Fruit fly (Drosophila melanogaster) whole organism, embryonic: ENCODE results near the gene Cog2.
A peak's percentile ranks its signal among the peaks of the same experiment; 100 is the strongest.

Experiments used
- Aef1 ChIP-seq: fragments of 200-800 bp; sonication (Bioruptor generic); IDR thresholded peaks from 3 replicates; pipeline ENCODE4 v1.3.6; 2022; ENCODE audit warnings: missing biosample characterization, missing genetic modification characterization
- Atf6 ChIP-seq: fragments of 200-800 bp; sonication (Bioruptor generic); IDR thresholded peaks from 2 replicates; pipeline ENCODE4 v1.3.6; 2022; ENCODE audit warnings: missing biosample characterization, missing genetic modification characterization
- CG12744 ChIP-seq: fragments of 200-800 bp; sonication (Bioruptor generic); optimal IDR thresholded peaks from 2 replicates; lab custom pipeline; 2016; ENCODE audit warnings: missing biosample characterization, missing genetic modification characterization
- CG15696 ChIP-seq: fragments of 200-800 bp; sonication (Bioruptor generic); optimal IDR thresholded peaks from 2 replicates; lab custom pipeline; 2019; ENCODE audit warnings: missing biosample characterization, mild to moderate bottlenecking, missing genetic modification characterization, moderate library complexity
- CG1792 ChIP-seq: fragments of 200-800 bp; sonication (Bioruptor generic); optimal IDR thresholded peaks from 2 replicates; lab custom pipeline; 2016; ENCODE audit warnings: missing biosample characterization, missing genetic modification characterization
- CG18764 ChIP-seq: fragments of 200-800 bp; sonication (Bioruptor generic); optimal IDR thresholded peaks from 3 replicates; lab custom pipeline; 2016; ENCODE audit warnings: missing biosample characterization, missing genetic modification characterization
- CG2889 ChIP-seq: fragments of 200-800 bp; sonication (Bioruptor generic); IDR thresholded peaks from 3 replicates; pipeline ENCODE4 v1.3.6; 2022; ENCODE audit warnings: missing biosample characterization, missing genetic modification characterization
- CG32772 ChIP-seq: fragments of 200-800 bp; sonication (Bioruptor generic); IDR thresholded peaks from 2 replicates; pipeline ENCODE4 v1.3.6; 2022; ENCODE audit warnings: missing biosample characterization, missing genetic modification characterization
- CG4424 ChIP-seq: fragments of 200-800 bp; sonication (Bioruptor generic); optimal IDR thresholded peaks from 3 replicates; lab custom pipeline; 2016; ENCODE audit warnings: missing biosample characterization, missing genetic modification characterization
- CG6854 ChIP-seq: fragments of 200-800 bp; sonication (Bioruptor generic); optimal IDR thresholded peaks from 3 replicates; lab custom pipeline; 2017; ENCODE audit warnings: missing biosample characterization, mild to moderate bottlenecking, missing genetic modification characterization
- CG7745 ChIP-seq: fragments of 200-800 bp; sonication (Bioruptor generic); optimal IDR thresholded peaks from 2 replicates; lab custom pipeline; 2018; ENCODE audit warnings: missing biosample characterization, mild to moderate bottlenecking, missing genetic modification characterization, moderate library complexity
- CG8290 ChIP-seq, 3 experiments: fragments of 200-800 bp; sonication (Bioruptor generic); optimal IDR thresholded peaks; 2 replicates each; lab custom pipeline; 2016 to 2019; ENCODE audit warnings: missing biosample characterization in 3 of 3, missing genetic modification characterization in 3 of 3, mild to moderate bottlenecking in 2 of 3, moderate library complexity in 1 of 3
- CG8478 ChIP-seq: fragments of >200 bp; optimal IDR thresholded peaks from 2 replicates; lab custom pipeline; 2018
- CG8944 ChIP-seq: fragments of 200-800 bp; sonication (Bioruptor generic); optimal IDR thresholded peaks from 3 replicates; lab custom pipeline; 2016; ENCODE audit warnings: missing biosample characterization, missing genetic modification characterization
- CG9609 ChIP-seq: fragments of 200-800 bp; sonication (Bioruptor generic); optimal IDR thresholded peaks from 3 replicates; lab custom pipeline; 2016; ENCODE audit warnings: missing biosample characterization, missing genetic modification characterization
- CoRest ChIP-seq: fragments of 200-800 bp; sonication (Bioruptor generic); optimal IDR thresholded peaks from 3 replicates; lab custom pipeline; 2018; ENCODE audit warnings: missing biosample characterization, mild to moderate bottlenecking, missing genetic modification characterization, moderate library complexity
- Dfd ChIP-seq, 2 experiments: fragments of >200 bp; optimal IDR thresholded peaks; 2 replicates each; lab custom pipeline; 2017; ENCODE audit warnings: missing biosample characterization in 2 of 2, missing genetic modification characterization in 2 of 2
- Doc2 ChIP-seq: fragments of 200-800 bp; sonication (Bioruptor generic); IDR thresholded peaks from 2 replicates; pipeline ENCODE4 v1.3.6; 2022; ENCODE audit warnings: missing biosample characterization, missing genetic modification characterization
- Dref ChIP-seq: fragments of 200-800 bp; sonication (Bioruptor generic); IDR thresholded peaks from 2 replicates; pipeline ENCODE4 v1.3.6; 2022; ENCODE audit warnings: missing biosample characterization, missing genetic modification characterization
- H15 ChIP-seq: fragments of 200-800 bp; sonication (Bioruptor generic); IDR thresholded peaks from 3 replicates; pipeline ENCODE4 v1.3.6; 2022; ENCODE audit warnings: missing biosample characterization, missing genetic modification characterization
- Kr ChIP-seq: fragments of 200-800 bp; sonication (Bioruptor generic); optimal IDR thresholded peaks from 2 replicates; lab custom pipeline; 2017; ENCODE audit warnings: missing biosample characterization, mild to moderate bottlenecking, missing genetic modification characterization
- MBD-R2 ChIP-seq: fragments of 200-800 bp; sonication (Bioruptor generic); IDR thresholded peaks from 2 replicates; pipeline ENCODE4 v1.3.6; 2022; ENCODE audit warnings: missing biosample characterization, missing genetic modification characterization
- Nf-YA ChIP-seq: fragments of 200-800 bp; sonication (Bioruptor generic); IDR thresholded peaks from 2 replicates; pipeline ENCODE4 v1.3.6; 2022; ENCODE audit warnings: missing biosample characterization, missing genetic modification characterization
- Rx ChIP-seq: fragments of 200-800 bp; sonication (Bioruptor generic); IDR thresholded peaks from 2 replicates; pipeline ENCODE4 v1.3.6; 2022; ENCODE audit warnings: missing biosample characterization, missing genetic modification characterization
- Sry-β ChIP-seq: fragments of 200-800 bp; sonication (Bioruptor generic); optimal IDR thresholded peaks from 2 replicates; lab custom pipeline; 2018; ENCODE audit warnings: missing biosample characterization, mild to moderate bottlenecking, missing genetic modification characterization, moderate library complexity
- Taf1 ChIP-seq: fragments of 200-800 bp; sonication (Bioruptor generic); IDR thresholded peaks from 2 replicates; pipeline ENCODE4 v1.3.6; 2022; ENCODE audit warnings: missing biosample characterization, missing genetic modification characterization
- YL-1 ChIP-seq: fragments of 200-800 bp; sonication (Bioruptor generic); optimal IDR thresholded peaks from 3 replicates; lab custom pipeline; 2017; ENCODE audit warnings: missing biosample characterization, mild to moderate bottlenecking, missing genetic modification characterization
- al ChIP-seq: fragments of 200-800 bp; sonication (Bioruptor generic); IDR thresholded peaks from 2 replicates; pipeline ENCODE4 v1.3.6; 2022; ENCODE audit warnings: missing biosample characterization, missing genetic modification characterization
- bigmax ChIP-seq: fragments of 200-800 bp; sonication (Bioruptor generic); optimal IDR thresholded peaks from 2 replicates; lab custom pipeline; 2018; ENCODE audit warnings: missing biosample characterization, mild to moderate bottlenecking, missing genetic modification characterization
- chn ChIP-seq: fragments of 200-800 bp; sonication (Bioruptor generic); optimal IDR thresholded peaks from 2 replicates; lab custom pipeline; 2016; ENCODE audit warnings: missing biosample characterization, missing genetic modification characterization
- disco-r ChIP-seq: fragments of 200-800 bp; sonication (Bioruptor generic); optimal IDR thresholded peaks from 2 replicates; lab custom pipeline; 2016; ENCODE audit warnings: missing biosample characterization, missing genetic modification characterization
- emc ChIP-seq: fragments of 200-800 bp; sonication (Bioruptor generic); optimal IDR thresholded peaks from 2 replicates; lab custom pipeline; 2016; ENCODE audit warnings: missing biosample characterization, missing genetic modification characterization
- eve ChIP-seq, 2 experiments: fragments of >200 bp; optimal IDR thresholded peaks; 2 replicates each; lab custom pipeline; 2017; ENCODE audit warnings: missing biosample characterization in 2 of 2, missing genetic modification characterization in 2 of 2
- hkb ChIP-seq, 2 experiments: fragments of 200-800 bp in 1 of 2; fragments of >200 bp in 1 of 2; sonication (Bioruptor generic) in 1 of 2; IDR thresholded peaks in 1 of 2; optimal IDR thresholded peaks in 1 of 2; 2 replicates each; pipeline versions ENCODE4 v1.3.6 to Lab custom; 2017 to 2022; ENCODE audit warnings: missing biosample characterization in 1 of 2, missing genetic modification characterization in 1 of 2
- hth ChIP-seq: fragments of >200 bp; optimal IDR thresholded peaks from 2 replicates; lab custom pipeline; 2017; ENCODE audit warnings: inconsistent platforms
- jigr1 ChIP-seq: fragments of 200-800 bp; sonication (Bioruptor generic); IDR thresholded peaks from 3 replicates; pipeline ENCODE4 v1.3.6; 2022; ENCODE audit warnings: missing biosample characterization, missing genetic modification characterization
- lov ChIP-seq, 2 experiments: fragments of 200-800 bp in 1 of 2; fragments of >200 bp in 1 of 2; sonication (Bioruptor generic) in 1 of 2; IDR thresholded peaks in 1 of 2; optimal IDR thresholded peaks in 1 of 2; 2 replicates in 1 of 2; 3 replicates in 1 of 2; pipeline versions ENCODE4 v1.3.6 to Lab custom; 2017 to 2022; ENCODE audit warnings: missing biosample characterization in 1 of 2, missing genetic modification characterization in 1 of 2
- nerfin-1 ChIP-seq: fragments of 200-800 bp; sonication (Bioruptor generic); optimal IDR thresholded peaks from 3 replicates; lab custom pipeline; 2019; ENCODE audit warnings: missing biosample characterization, mild to moderate bottlenecking, missing genetic modification characterization, moderate library complexity
- pb ChIP-seq: fragments of 200-800 bp; sonication (Bioruptor generic); optimal IDR thresholded peaks from 3 replicates; lab custom pipeline; 2016; ENCODE audit warnings: missing biosample characterization, missing genetic modification characterization
- pfk ChIP-seq: fragments of 200-800 bp; sonication (Bioruptor generic); optimal IDR thresholded peaks from 2 replicates; lab custom pipeline; 2018; ENCODE audit warnings: missing biosample characterization, mild to moderate bottlenecking, missing genetic modification characterization, moderate library complexity
- phol ChIP-seq: fragments of 200-800 bp; sonication (Bioruptor generic); optimal IDR thresholded peaks from 3 replicates; lab custom pipeline; 2018; ENCODE audit warnings: missing biosample characterization, mild to moderate bottlenecking, missing genetic modification characterization, moderate library complexity
- psq ChIP-seq: fragments of 200-800 bp; sonication (Bioruptor generic); optimal IDR thresholded peaks from 2 replicates; lab custom pipeline; 2017; ENCODE audit warnings: missing biosample characterization, missing genetic modification characterization
- sd ChIP-seq: fragments of 200-800 bp; sonication (Bioruptor generic); optimal IDR thresholded peaks from 3 replicates; lab custom pipeline; 2018; ENCODE audit warnings: missing biosample characterization, mild to moderate bottlenecking, missing genetic modification characterization, moderate library complexity
- shn ChIP-seq: fragments of 200-800 bp; sonication (Bioruptor generic); optimal IDR thresholded peaks from 3 replicates; lab custom pipeline; 2016; ENCODE audit warnings: missing biosample characterization, missing genetic modification characterization
- slp2 ChIP-seq: fragments of 200-800 bp; sonication (Bioruptor generic); optimal IDR thresholded peaks from 2 replicates; lab custom pipeline; 2016; ENCODE audit warnings: missing biosample characterization, missing genetic modification characterization
- ssp ChIP-seq: fragments of 200-800 bp; sonication (Bioruptor generic); IDR thresholded peaks from 2 replicates; pipeline ENCODE4 v1.3.6; 2022; ENCODE audit warnings: missing biosample characterization, missing genetic modification characterization
- tap ChIP-seq: fragments of 200-800 bp; optimal IDR thresholded peaks from 3 replicates; lab custom pipeline; 2019; ENCODE audit warnings: missing biosample characterization, mild to moderate bottlenecking, missing genetic modification characterization, moderate library complexity
- trh ChIP-seq: fragments of 200-800 bp; sonication (Bioruptor generic); optimal IDR thresholded peaks from 2 replicates; lab custom pipeline; 2016; ENCODE audit warnings: missing biosample characterization, missing genetic modification characterization
- tx ChIP-seq: fragments of 200-800 bp; sonication (Bioruptor generic); optimal IDR thresholded peaks from 2 replicates; lab custom pipeline; 2016; ENCODE audit warnings: missing biosample characterization, missing genetic modification characterization
- wek ChIP-seq: fragments of 200-800 bp; sonication (Bioruptor generic); optimal IDR thresholded peaks from 3 replicates; lab custom pipeline; 2018; ENCODE audit warnings: missing biosample characterization, mild to moderate bottlenecking, missing genetic modification characterization, moderate library complexity

Cog2 gene

dm6 chr3R:15408131-15408731, 46.8 kb upstream of the Cog2 start, which contains the start of gene Atx2 (continued):
- TF ChIP-seq Nf-YA, result no peak
- no peak for TF ChIP-seq bigmax (GFP tag; lab: Kevin White, UChicago)
- peak; percentile 23 for TF ChIP-seq shn
- TF ChIP-seq CG15696 (tag; lab: Kevin White, UChicago), result no peak
- no peak for TF ChIP-seq CG12744
- TF ChIP-seq ssp, result peak; percentile 47; the same call in 1 of the 2 replicates
- peak; percentile 56 for TF ChIP-seq CoRest (tag; lab: Kevin White, UChicago)
- peak; percentile 73 for TF ChIP-seq YL-1 (GFP tag; lab: Kevin White, UChicago)
- peak; percentile 70 for TF ChIP-seq CG4424 (GFP tag; lab: Kevin White, UChicago)
- TF ChIP-seq disco-r (GFP tag; lab: Kevin White, UChicago), result peak; percentile 14
- TF ChIP-seq CG32772 (GFP tag; lab: Robert Waterston, UW), result peak; percentile 35; the same call in 1 of the 2 replicates
- TF ChIP-seq CG18764 (GFP tag; lab: Kevin White, UChicago), result no peak
- peak; percentile 43 for TF ChIP-seq phol (tag; lab: Kevin White, UChicago)
- no peak for TF ChIP-seq Sry-β (GFP tag; lab: Kevin White, UChicago)
- TF ChIP-seq CG2889 (GFP tag; lab: Robert Waterston, UW), result no peak
- TF ChIP-seq CG8944 (GFP tag; lab: Kevin White, UChicago), result peak; percentile 7
- TF ChIP-seq trh (GFP tag; lab: Kevin White, UChicago), result no peak
- peak; percentile 17 for TF ChIP-seq tx
- no peak for TF ChIP-seq H15
- no peak for TF ChIP-seq CG7745
- TF ChIP-seq MBD-R2 (GFP tag; lab: Robert Waterston, UW), result peak; percentile 64
- no peak for TF ChIP-seq jigr1
- TF ChIP-seq eve (GFP tag; optimal IDR thresholded peaks at IDR 0.05; lab: Kevin White, UChicago), result no peak
- TF ChIP-seq Dfd (GFP tag; optimal IDR thresholded peaks at IDR 0.05; lab: Kevin White, UChicago), result no peak
- peak; percentile 7 for TF ChIP-seq nerfin-1
- peak; percentile 29; the same call in 1 of the 2 replicates for TF ChIP-seq Atf6 (GFP tag; lab: Robert Waterston, UW)
- TF ChIP-seq CG6854, result no peak
- no peak for TF ChIP-seq Taf1 (GFP tag; lab: Robert Waterston, UW)
- TF ChIP-seq lov (optimal IDR thresholded peaks at IDR 0.05; lab: Kevin White, UChicago), result no peak
- peak; percentile 71; the same call in 1 of the 3 replicates for TF ChIP-seq lov (GFP tag; IDR thresholded peaks at IDR 0.05; lab: Robert Waterston, UW)
- TF ChIP-seq hth, result no peak
- peak; percentile 31; the same call in 1 of the 2 replicates for TF ChIP-seq al
- TF ChIP-seq pfk (GFP tag; lab: Kevin White, UChicago), result no peak
- TF ChIP-seq Rx (GFP tag; lab: Robert Waterston, UW), result peak; percentile 23; the same call in 1 of the 2 replicates
- peak; percentile 54 for TF ChIP-seq CG1792
- TF ChIP-seq Dref (GFP tag; lab: Robert Waterston, UW), result peak; percentile 98
- no peak for TF ChIP-seq tap (tag; lab: Kevin White, UChicago)
- TF ChIP-seq hkb (optimal IDR thresholded peaks at IDR 0.05; lab: Kevin White, UChicago), result peak; percentile 3
- peak; percentile 32; the same call in 1 of the 2 replicates for TF ChIP-seq hkb (GFP tag; IDR thresholded peaks at IDR 0.05; lab: Robert Waterston, UW)
- TF ChIP-seq sd (tag; lab: Kevin White, UChicago), result no peak
- TF ChIP-seq CG9609 (GFP tag; lab: Kevin White, UChicago), result peak; percentile 53
- TF ChIP-seq Doc2, result no peak
- TF ChIP-seq slp2 (GFP tag; lab: Kevin White, UChicago), result peak; percentile 5
- TF ChIP-seq emc, result no peak
- peak; percentile 30 for TF ChIP-seq CG8290 (GFP tag; optimal IDR thresholded peaks at IDR 0.05; lab: Kevin White, UChicago)
- peak in 1 of 2 experiments; percentile 79 for TF ChIP-seq CG8290 (tag; optimal IDR thresholded peaks at IDR 0.05; lab: Kevin White, UChicago)
- TF ChIP-seq Kr (GFP tag; lab: Kevin White, UChicago), result no peak
- no peak for TF ChIP-seq psq (GFP tag; lab: Kevin White, UChicago)
- peak; percentile 24; the same call in 1 of the 3 replicates for TF ChIP-seq Aef1 (GFP tag; lab: Robert Waterston, UW)
- TF ChIP-seq wek (GFP tag; lab: Kevin White, UChicago), result peak; percentile 13
- peak; percentile 52 for TF ChIP-seq CG8478
- peak; percentile 3 for TF ChIP-seq chn (GFP tag; lab: Kevin White, UChicago)
- TF ChIP-seq pb (GFP tag; lab: Kevin White, UChicago), result peak; percentile 54
